Fruit fly (Drosophila melanogaster): ENCODE data around the gene Gagr.

The Gagr gene

dm6 chr3L:16367240-16367639, 27.1 kb upstream of the Gagr start, which contains the start of gene Cpr72Ec:
Gene Cpr72Ec (minus strand): TSS chr3L:16367340.
- no peak for TF ChIP-seq CG17801 (GFP tag; optimal IDR thresholded peaks at IDR 0.05; ENCODE audit: partially characterized antibody)

DNA sequence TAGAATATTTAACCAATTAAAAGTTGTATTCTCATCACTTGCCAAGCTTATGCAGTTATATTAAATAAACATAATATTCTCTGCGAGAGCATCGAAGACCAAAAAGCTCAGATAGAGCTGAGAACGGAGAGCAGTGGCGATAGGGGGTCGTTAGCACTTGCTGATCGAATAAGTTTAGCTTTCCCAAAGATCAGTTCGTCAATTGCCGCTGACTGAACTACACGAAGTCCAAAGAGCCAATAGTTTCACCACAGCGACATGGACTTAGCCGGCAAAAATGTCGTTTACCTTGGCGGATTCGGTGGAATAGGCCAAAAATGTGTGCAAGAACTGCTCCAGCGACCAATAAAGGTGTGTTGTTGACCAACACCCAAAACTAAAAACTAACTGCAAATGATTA, 26.2 kb upstream of the Gagr start, which contains the start of gene CG4842:
CG4842 (plus strand) TSS at position 191 of the 400 bp plus-strand sequence.
- no peak for TF ChIP-seq CG17801 (GFP tag; optimal IDR thresholded peaks at IDR 0.05; ENCODE audit: partially characterized antibody)

DNA sequence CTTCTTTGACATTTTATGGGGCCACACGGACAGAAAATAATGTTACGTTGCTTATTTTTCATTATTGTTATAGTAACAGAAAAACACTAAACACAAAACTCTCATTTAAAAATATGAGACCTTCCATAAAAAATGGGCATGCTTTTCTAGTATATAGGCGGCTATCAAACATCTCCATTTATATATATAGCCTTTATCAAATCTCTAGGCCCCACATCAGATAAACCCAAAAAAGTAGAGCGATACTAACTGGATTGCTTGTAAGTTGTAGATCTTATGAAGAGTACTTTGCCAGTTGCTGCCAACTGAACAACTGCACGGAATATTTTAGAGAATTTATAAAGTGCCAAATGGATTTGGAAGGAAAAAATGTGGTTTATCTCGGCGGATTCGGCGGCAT, 24.9 kb upstream of the Gagr start, which contains the start of gene CG18814:
CG18814 (plus strand) TSS at position 301 of the 400 bp plus-strand sequence.
- no peak for TF ChIP-seq CG17801 (GFP tag; optimal IDR thresholded peaks at IDR 0.05; ENCODE audit: partially characterized antibody)

DNA sequence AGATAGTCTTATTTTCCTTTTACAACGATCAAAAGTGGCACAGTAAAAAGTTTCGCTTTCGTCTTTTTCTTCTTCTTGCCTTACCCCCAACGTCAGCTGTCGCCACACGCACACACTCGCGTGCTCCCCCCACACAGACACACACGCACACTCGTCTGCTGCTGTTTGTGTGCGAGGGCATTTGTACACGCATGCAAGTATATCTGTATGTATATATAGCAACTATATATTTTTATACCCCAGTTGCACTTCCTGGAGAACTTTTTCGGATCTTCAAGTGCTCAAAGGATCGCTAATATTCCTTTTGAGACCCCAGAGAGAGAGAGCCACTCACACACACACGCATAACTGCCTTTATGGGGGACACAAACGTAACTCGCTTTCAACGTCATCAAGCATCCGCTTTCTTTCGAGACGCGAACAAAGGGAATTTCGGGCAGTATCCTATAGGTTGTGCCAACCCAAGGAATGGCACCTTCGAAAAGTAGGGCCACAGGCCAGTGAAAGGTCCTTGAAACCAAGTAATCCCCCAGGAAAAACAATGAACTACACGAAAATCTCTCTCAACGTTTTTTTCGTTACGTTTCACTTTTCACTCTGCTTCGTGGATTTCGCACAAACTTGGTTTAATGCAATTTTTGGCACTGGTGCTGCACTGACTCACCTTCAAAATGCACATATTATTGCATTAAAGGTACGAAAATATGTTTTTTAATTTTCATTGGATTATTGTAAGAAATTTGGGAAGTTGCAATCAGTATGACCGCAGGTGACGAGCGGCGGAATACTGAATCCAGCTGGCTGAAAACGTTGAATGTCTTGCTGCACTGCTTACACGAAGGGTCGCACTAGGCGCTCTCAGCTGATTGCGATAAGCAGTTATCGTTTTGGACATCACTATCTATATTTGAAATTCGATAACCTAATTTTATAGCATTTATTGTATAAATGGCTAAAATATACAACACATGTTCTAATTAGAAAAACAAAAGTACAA, 16.3 kb upstream of the Gagr start, which contains the start of gene roq:
roq (minus strand) TSS at position 799 of the 997 bp plus-strand sequence.
- TF ChIP-seq CG17801 (GFP tag; optimal IDR thresholded peaks at IDR 0.05; ENCODE audit: partially characterized antibody) = peak; percentile 21

DNA sequence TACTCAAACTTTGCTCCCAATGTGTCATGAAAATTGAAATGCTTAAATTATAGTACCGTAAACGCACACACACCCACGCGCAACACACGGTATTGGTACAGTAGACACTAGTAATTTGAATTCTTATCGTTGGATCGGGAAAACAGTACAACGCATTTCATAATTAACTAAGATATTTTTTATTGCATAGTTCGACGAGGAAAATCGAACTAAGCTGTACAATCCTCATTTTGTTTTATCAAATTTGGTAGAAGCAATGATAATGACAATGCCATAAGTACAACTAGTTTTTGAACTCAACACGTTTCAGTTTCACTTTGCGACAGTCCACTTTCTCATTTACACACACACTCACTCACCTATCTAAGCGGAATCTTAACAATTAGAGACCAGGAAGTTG, 13.6 kb upstream of the Gagr start:
- peak; percentile 74 for TF ChIP-seq CG17801 (GFP tag; optimal IDR thresholded peaks at IDR 0.05; ENCODE audit: partially characterized antibody)

dm6 chr3L:16381184-16381797, 13.1 kb upstream of the Gagr start, which contains the start of gene Agpat4:
Gene Agpat4 (minus strand): TSS chr3L:16381570.
- TF ChIP-seq CG17801 (GFP tag; optimal IDR thresholded peaks at IDR 0.05; ENCODE audit: partially characterized antibody) = no peak

- TF ChIP-seq CG17801 (GFP tag; optimal IDR thresholded peaks at IDR 0.05; ENCODE audit: partially characterized antibody) = no peak
These were observed 11.3 kb upstream of the Gagr start for dm6 chr3L:16383056-16383455.

- TF ChIP-seq CG17801 (GFP tag; optimal IDR thresholded peaks at IDR 0.05; ENCODE audit: partially characterized antibody) = no peak
These were observed 10.2 kb upstream of the Gagr start for dm6 chr3L:16384145-16384705.

dm6 chr3L:16385252-16385879, 9.0 kb upstream of the Gagr start:
- peak; percentile 73 for TF ChIP-seq CG17801 (GFP tag; optimal IDR thresholded peaks at IDR 0.05; ENCODE audit: partially characterized antibody)

dm6 chr3L:16385880-16386584, 8.4 kb upstream of the Gagr start, which contains the start of the genes Agpat3 and RAF2:
Gene Agpat3 (minus strand): TSS chr3L:16385957.
Gene RAF2 (plus strand): TSS chr3L:16386327.
- TF ChIP-seq CG17801 (GFP tag; optimal IDR thresholded peaks at IDR 0.05; ENCODE audit: partially characterized antibody) = no peak

dm6 chr3L:16390793-16391192, 3.6 kb upstream of the Gagr start:
- TF ChIP-seq CG17801 (GFP tag; optimal IDR thresholded peaks at IDR 0.05; ENCODE audit: partially characterized antibody) = no peak

- no peak for TF ChIP-seq CG17801 (GFP tag; optimal IDR thresholded peaks at IDR 0.05; ENCODE audit: partially characterized antibody)
These were observed 3.1 kb upstream of the Gagr start for dm6 chr3L:16391257-16391656.

- TF ChIP-seq CG17801 (GFP tag; optimal IDR thresholded peaks at IDR 0.05; ENCODE audit: partially characterized antibody) = no peak
These were observed 2.1 kb upstream of the Gagr start for dm6 chr3L:16392203-16392800.

DNA sequence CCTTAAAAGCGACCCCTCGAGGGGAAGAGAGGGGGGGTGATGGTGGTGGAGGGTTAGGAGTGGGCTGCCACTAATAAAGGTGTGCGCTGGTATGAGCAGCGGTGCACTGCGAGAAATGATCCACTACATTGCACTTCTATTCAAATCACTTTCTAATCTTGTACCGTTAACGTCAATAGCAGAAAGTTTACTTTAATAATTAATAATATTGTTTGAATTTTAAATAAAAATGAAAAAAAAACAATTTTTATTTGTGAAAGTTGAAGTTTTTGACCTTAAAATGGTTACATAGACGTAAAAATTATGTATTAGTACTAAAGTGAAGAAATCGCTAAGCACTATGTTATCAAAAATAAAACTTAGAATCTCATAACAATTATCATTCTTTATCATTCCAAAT, 1.5 kb upstream of the Gagr start:
- no peak for TF ChIP-seq CG17801 (GFP tag; optimal IDR thresholded peaks at IDR 0.05; ENCODE audit: partially characterized antibody)
